Fruit fly (Drosophila melanogaster): ENCODE results near the gene Cyp4ac1.

- TF ChIP-seq h (GFP tag; optimal IDR thresholded peaks at IDR 0.05), result no peak
- TF ChIP-seq GATAd (GFP tag; optimal IDR thresholded peaks at IDR 0.05), result no peak
- no peak for TF ChIP-seq lola (GFP tag; optimal IDR thresholded peaks at IDR 0.05)
- TF ChIP-seq tai (GFP tag; optimal IDR thresholded peaks at IDR 0.05), result no peak
- TF ChIP-seq CG9705 (GFP tag; optimal IDR thresholded peaks at IDR 0.05), result no peak
- TF ChIP-seq rgr (GFP tag; optimal IDR thresholded peaks at IDR 0.05), result no peak
These were observed 40.5 kb upstream of the Cyp4ac1 start for dm6 chr2L:5223317-5223716.
